Worm (Caenorhabditis elegans) whole organism, L4 larva: Measurements from ENCODE around the gene F19B10.3.

ENCODE experiments used
- F37D6.2 ChIP-seq: sonication (generic microtip); optimal IDR thresholded peaks from 2 replicates; lab custom pipeline; 2016; ENCODE audit warnings: mild to moderate bottlenecking, missing genetic modification characterization, missing compliant biosample characterization
- F44E2.7 ChIP-seq: fragments of 200-800 bp; sonication (Bioruptor generic); IDR thresholded peaks from 2 replicates; pipeline ENCODE4 v2.1.2; 2022; ENCODE audit warnings: missing genetic modification characterization, missing compliant biosample characterization
- F49E8.2 ChIP-seq: sonication (generic microtip); optimal IDR thresholded peaks from 2 replicates; lab custom pipeline; 2016; ENCODE audit warnings: missing compliant biosample characterization, mild to moderate bottlenecking, missing genetic modification characterization, borderline replicate concordance
- T26A8.4 ChIP-seq: fragments of 200-800 bp; sonication (Bioruptor generic); IDR thresholded peaks from 2 replicates; pipeline ENCODE4 v1.3.6; 2022; ENCODE audit warnings: missing genetic modification characterization, missing compliant biosample characterization
- Y75B8A.6 ChIP-seq: fragments of 200-800 bp; sonication (Bioruptor generic); IDR thresholded peaks from 2 replicates; pipeline ENCODE4 v1.3.6; 2022; ENCODE audit warnings: missing genetic modification reagents, missing genetic modification characterization, missing compliant biosample characterization
- ZK337.2 ChIP-seq: fragments of 200-800 bp; sonication (Bioruptor generic); IDR thresholded peaks from 2 replicates; pipeline ENCODE4 v1.3.6; 2022; ENCODE audit warnings: missing genetic modification reagents, missing genetic modification characterization, missing compliant biosample characterization
- ZK546.5 ChIP-seq, 2 experiments: sonication (generic microtip); optimal IDR thresholded peaks; 2 replicates each; lab custom pipeline; 2017; ENCODE audit warnings: missing biosample characterization in 2 of 2, missing genetic modification characterization in 2 of 2
- ama-1 ChIP-seq: fragments of 150-350 bp; optimal IDR thresholded peaks from 2 replicates; lab custom pipeline; 2014; ENCODE audit warnings: inconsistent platforms, mixed read lengths
- ceh-20 ChIP-seq: fragments of 200-800 bp; sonication (Bioruptor generic); IDR thresholded peaks from 2 replicates; pipeline ENCODE4 v1.3.6; 2022; ENCODE audit warnings: missing genetic modification reagents, missing genetic modification characterization, missing compliant biosample characterization
- ceh-32 ChIP-seq: sonication (generic microtip); optimal IDR thresholded peaks from 2 replicates; lab custom pipeline; 2016; ENCODE audit warnings: mild to moderate bottlenecking, missing genetic modification characterization, missing compliant biosample characterization; ENCODE audit not compliant: poor library complexity
- ceh-44 ChIP-seq: fragments of 200-800 bp; sonication (Bioruptor generic); IDR thresholded peaks from 2 replicates; pipeline ENCODE4 v1.3.6; 2022; ENCODE audit warnings: missing genetic modification reagents, missing genetic modification characterization, missing compliant biosample characterization
- ceh-62 ChIP-seq: sonication (generic microtip); optimal IDR thresholded peaks from 2 replicates; lab custom pipeline; 2017; ENCODE audit warnings: missing biosample characterization, missing genetic modification characterization
- ceh-82 ChIP-seq: sonication (generic microtip); optimal IDR thresholded peaks from 2 replicates; lab custom pipeline; 2017; ENCODE audit warnings: missing biosample characterization, missing genetic modification characterization
- daf-12 ChIP-seq: fragments of 150-350 bp; optimal IDR thresholded peaks from 2 replicates; lab custom pipeline; 2014; ENCODE audit warnings: missing biosample characterization, missing genetic modification reagents, missing genetic modification characterization
- daf-19 ChIP-seq: fragments of 200-800 bp; sonication (Bioruptor generic); conservative IDR thresholded peaks from 2 replicates; pipeline ENCODE4 v1.3.6; 2022; ENCODE audit warnings: missing genetic modification characterization, missing compliant biosample characterization
- dpl-1 ChIP-seq: fragments of 150-350 bp; optimal IDR thresholded peaks from 2 replicates; lab custom pipeline; 2014; ENCODE audit warnings: missing biosample characterization, missing genetic modification reagents, missing genetic modification characterization
- dve-1 ChIP-seq: sonication (generic microtip); optimal IDR thresholded peaks from 2 replicates; lab custom pipeline; 2017; ENCODE audit warnings: antibody characterized with exemption, mild to moderate bottlenecking, missing genetic modification characterization, missing compliant biosample characterization; ENCODE audit not compliant: insufficient read depth
- fkh-10 ChIP-seq: fragments of 150-350 bp; optimal IDR thresholded peaks from 2 replicates; lab custom pipeline; 2014; ENCODE audit warnings: missing biosample characterization, missing genetic modification reagents, missing genetic modification characterization
- jun-1 ChIP-seq: fragments of 150-350 bp; optimal IDR thresholded peaks from 2 replicates; lab custom pipeline; 2014; ENCODE audit warnings: missing biosample characterization, missing genetic modification reagents, missing genetic modification characterization
- lin-13 ChIP-seq: fragments of 150-350 bp; optimal IDR thresholded peaks from 2 replicates; lab custom pipeline; 2014; ENCODE audit warnings: missing biosample characterization, missing genetic modification reagents, missing genetic modification characterization
- lin-29 ChIP-seq: fragments of 200-800 bp; sonication (Bioruptor generic); IDR thresholded peaks from 2 replicates; pipeline ENCODE4 v1.3.6; 2022; ENCODE audit warnings: missing genetic modification reagents, missing genetic modification characterization, missing compliant biosample characterization
- lin-39 ChIP-seq: fragments of 150-350 bp; optimal IDR thresholded peaks from 2 replicates; lab custom pipeline; 2014; ENCODE audit warnings: missing biosample characterization, missing genetic modification reagents, missing genetic modification characterization
- lsy-2 ChIP-seq, 2 experiments: fragments of 150-350 bp in 1 of 2; sonication (generic microtip) in 1 of 2; optimal IDR thresholded peaks; 2 replicates each; lab custom pipeline; 2014 to 2017; ENCODE audit warnings: missing biosample characterization in 2 of 2, missing genetic modification characterization in 2 of 2
- madf-9 ChIP-seq: fragments of 200-800 bp; sonication (Bioruptor generic); conservative IDR thresholded peaks from 2 replicates; pipeline ENCODE4 v1.3.6; 2022; ENCODE audit warnings: missing genetic modification reagents, missing genetic modification characterization, missing compliant biosample characterization
- mdl-1 ChIP-seq, 2 experiments: fragments of 150-350 bp in 1 of 2; sonication (generic microtip) in 1 of 2; optimal IDR thresholded peaks; 2 replicates each; lab custom pipeline; 2014 to 2017; ENCODE audit warnings: missing biosample characterization in 2 of 2, missing genetic modification characterization in 2 of 2
- mes-2 ChIP-seq: sonication (generic microtip); optimal IDR thresholded peaks from 2 replicates; lab custom pipeline; 2016; ENCODE audit warnings: missing genotype, mild to moderate bottlenecking, missing genetic modification characterization, missing compliant biosample characterization; ENCODE audit not compliant: poor library complexity, severe bottlenecking
- mxl-3 ChIP-seq: fragments of 200-800 bp; sonication (Bioruptor generic); optimal IDR thresholded peaks from 2 replicates; lab custom pipeline; 2018; ENCODE audit warnings: mild to moderate bottlenecking, missing genetic modification characterization, missing compliant biosample characterization
- nhr-102 ChIP-seq: sonication (generic microtip); optimal IDR thresholded peaks from 2 replicates; lab custom pipeline; 2016; ENCODE audit warnings: mild to moderate bottlenecking, missing genetic modification characterization, moderate library complexity, missing compliant biosample characterization
- nhr-11 ChIP-seq: fragments of 150-350 bp; optimal IDR thresholded peaks from 2 replicates; lab custom pipeline; 2014; ENCODE audit warnings: missing biosample characterization, missing genetic modification characterization
- nhr-237 ChIP-seq: sonication (generic microtip); optimal IDR thresholded peaks from 2 replicates; lab custom pipeline; 2017; ENCODE audit warnings: missing biosample characterization, missing genetic modification characterization
- nhr-6 ChIP-seq: fragments of 150-350 bp; optimal IDR thresholded peaks from 2 replicates; lab custom pipeline; 2014; ENCODE audit warnings: missing biosample characterization, missing genetic modification characterization
- pqm-1 ChIP-seq: sonication (generic microtip); optimal IDR thresholded peaks from 2 replicates; lab custom pipeline; 2017; ENCODE audit warnings: missing biosample characterization, missing genetic modification characterization
- rbr-2 ChIP-seq: sonication (generic microtip); optimal IDR thresholded peaks from 2 replicates; lab custom pipeline; 2016; ENCODE audit warnings: missing genotype, missing genetic modification characterization, missing compliant biosample characterization
- saeg-2 ChIP-seq: fragments of 200-800 bp; sonication (Bioruptor generic); IDR thresholded peaks from 2 replicates; pipeline ENCODE4 v1.3.6; 2022; ENCODE audit warnings: missing genetic modification reagents, missing genetic modification characterization, missing compliant biosample characterization
- snpc-1.2 ChIP-seq: fragments of 200-800 bp; sonication (Bioruptor generic); IDR thresholded peaks from 2 replicates; pipeline ENCODE4 v1.3.6; 2022; ENCODE audit warnings: missing genetic modification reagents, missing genetic modification characterization, missing compliant biosample characterization
- tra-1 ChIP-seq: fragments of 200-800 bp; sonication (Bioruptor generic); IDR thresholded peaks from 2 replicates; pipeline ENCODE4 v1.3.6; 2022; ENCODE audit warnings: missing genetic modification reagents, missing genetic modification characterization, missing compliant biosample characterization
- unc-130 ChIP-seq: sonication (generic microtip); optimal IDR thresholded peaks from 2 replicates; lab custom pipeline; 2016; ENCODE audit warnings: missing genetic modification reagents, missing genetic modification characterization, missing compliant biosample characterization
- unc-62 ChIP-seq, 3 experiments: fragments of 150-350 bp in 1 of 3; sonication (generic microtip); optimal IDR thresholded peaks in 2 of 3; peaks in 1 of 3; 1 replicate in 1 of 3; 2 replicates in 2 of 3; lab custom pipeline; 2014 to 2017; ENCODE audit warnings: missing biosample characterization in 3 of 3, missing genetic modification characterization in 3 of 3, missing genetic modification reagents in 3 of 3, missing genotype in 1 of 3
- vab-7 ChIP-seq: fragments of 200-800 bp; sonication (Bioruptor generic); IDR thresholded peaks from 2 replicates; pipeline ENCODE4 v1.3.6; 2022; ENCODE audit warnings: missing genetic modification reagents, missing genetic modification characterization, missing compliant biosample characterization
- zag-1 ChIP-seq: fragments of 150-350 bp; optimal IDR thresholded peaks from 2 replicates; lab custom pipeline; 2014; ENCODE audit warnings: missing biosample characterization, missing genetic modification characterization
- zfp-2 ChIP-seq: sonication (generic microtip); optimal IDR thresholded peaks from 2 replicates; lab custom pipeline; 2016; ENCODE audit warnings: mild to moderate bottlenecking, missing genetic modification characterization, missing compliant biosample characterization
- ztf-7 ChIP-seq: fragments of 150-350 bp; optimal IDR thresholded peaks from 2 replicates; lab custom pipeline; 2014; ENCODE audit warnings: missing biosample characterization, missing genetic modification characterization

F19B10.3 gene

DNA sequence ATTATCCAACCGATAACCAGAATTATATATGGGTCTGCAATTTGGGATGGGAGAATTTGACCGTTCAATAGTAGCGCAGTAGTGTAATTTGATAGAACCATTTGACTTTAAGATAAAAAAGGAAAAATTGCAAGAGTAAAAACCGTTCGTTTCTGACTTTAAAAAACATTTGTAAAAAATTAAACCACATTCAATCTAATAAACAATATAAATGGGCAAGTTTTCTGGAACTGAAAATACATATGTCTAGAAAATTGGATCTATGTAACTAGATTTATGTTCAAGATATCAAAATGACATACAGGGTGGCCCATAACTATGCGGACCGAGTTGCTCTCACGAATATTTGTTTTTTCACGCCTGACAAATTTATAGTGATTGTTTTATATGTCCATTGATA is 30.1 kb downstream of the F19B10.3 start, which contains the start of gene srx-102:
srx-102 (minus strand) TSS at position 101 of the 400 bp plus-strand sequence.
- no peak for TF ChIP-seq dve-1 (tag; lab: Kevin White, UChicago)
- TF ChIP-seq unc-62 (GFP tag; optimal IDR thresholded peaks at IDR 0.05 in 1 of 2; lab: Kevin White, UChicago) = peak in 1 of 2 experiments; percentile 45
- TF ChIP-seq unc-62 (tag; optimal IDR thresholded peaks at IDR 0.05; lab: Kevin White, UChicago) = no peak

ce11 chrII:3699591-3699990 is 35.0 kb downstream of the F19B10.3 start, which contains the start of gene srx-104:
TSS of gene srx-104 (minus strand) at chrII:3699691.
- TF ChIP-seq nhr-11 (tag; lab: Kevin White, UChicago) (no peak), madf-9 (no peak), F49E8.2 (tag; lab: Kevin White, UChicago) (no peak), ZK546.5 (tag; optimal IDR thresholded peaks at IDR 0.05; lab: Kevin White, UChicago) (no peak), unc-130 (GFP tag; lab: Kevin White, UChicago) (no peak), zag-1 (no peak), F44E2.7 (GFP tag; lab: Robert Waterston, UW) (no peak), Y75B8A.6 (GFP tag; lab: Robert Waterston, UW) (no peak), jun-1 (tag; lab: Kevin White, UChicago) (no peak), ceh-32 (no peak), lin-29 (no peak)
- TF ChIP-seq, all 104 proteins: peak for 0

DNA sequence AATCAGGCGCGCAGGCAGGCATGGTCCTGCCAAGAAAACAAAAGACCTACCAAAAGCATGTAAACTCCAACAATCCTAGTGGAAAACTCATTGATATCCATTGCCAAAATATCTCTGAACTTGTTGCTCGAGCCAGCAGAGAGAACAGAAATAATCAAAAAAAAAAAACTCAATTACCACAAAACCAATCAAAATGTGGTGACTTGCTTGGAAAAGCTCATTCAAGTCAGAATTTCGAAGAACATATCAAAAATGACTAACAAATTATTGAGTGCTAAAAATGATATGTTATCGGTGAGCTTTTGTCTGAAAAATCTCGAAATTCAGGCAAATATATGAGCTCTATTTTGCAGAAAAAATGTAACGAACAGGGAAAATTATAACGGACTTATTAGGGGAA is 36.7 kb downstream of the F19B10.3 start, which contains the start of gene srx-105:
srx-105 (minus strand) TSS at position 101 of the 400 bp plus-strand sequence.
- TF ChIP-seq ceh-20 (no peak), ceh-82 (tag; lab: Kevin White, UChicago) (no peak), fkh-10 (no peak), ztf-7 (tag; lab: Kevin White, UChicago) (no peak), daf-19 (no peak), ceh-32 (no peak), ceh-44 (GFP tag; lab: Robert Waterston, UW) (no peak), ceh-62 (tag; lab: Kevin White, UChicago) (no peak), zfp-2 (no peak), T26A8.4 (no peak), mxl-3 (GFP tag; lab: Kevin White, UChicago) (no peak), lin-39 (no peak)

DNA sequence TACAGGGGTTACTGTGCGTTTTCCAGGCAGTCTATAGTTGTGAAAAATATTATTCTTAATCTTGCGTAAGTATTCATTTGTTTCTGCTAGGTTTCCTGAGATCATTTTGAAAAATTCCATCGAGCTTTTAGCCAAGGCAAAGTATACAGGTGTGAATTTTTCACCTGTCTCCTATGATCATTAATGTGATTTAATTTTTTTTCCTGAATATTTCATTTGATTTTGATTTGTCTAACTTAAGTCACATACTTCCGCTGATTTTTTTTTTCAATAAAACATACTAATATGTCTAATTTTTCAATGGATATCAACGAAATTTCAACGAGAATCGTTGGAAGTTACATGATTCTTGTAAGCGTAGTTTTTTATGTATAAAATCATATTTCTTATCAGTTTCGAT is 40.8 kb downstream of the F19B10.3 start, which contains the start of gene srx-108:
srx-108 (plus strand) TSS at position 301 of the 400 bp plus-strand sequence.
- TF ChIP-seq daf-12 (tag; lab: Kevin White, UChicago) (no peak), nhr-237 (tag; lab: Kevin White, UChicago) (no peak), tra-1 (GFP tag; lab: Robert Waterston, UW) (no peak), mes-2 (tag; lab: Kevin White, UChicago) (no peak), unc-130 (GFP tag; lab: Kevin White, UChicago) (no peak), rbr-2 (no peak), lsy-2 (tag; optimal IDR thresholded peaks at IDR 0.05; lab: Kevin White, UChicago) (no peak), ZK337.2 (GFP tag; lab: Robert Waterston, UW) (no peak), ama-1 (no peak), dpl-1 (GFP tag; lab: Kevin White, UChicago) (no peak), saeg-2 (GFP tag; lab: Robert Waterston, UW) (no peak), F37D6.2 (tag; lab: Kevin White, UChicago) (no peak), snpc-1.2 (no peak), vab-7 (no peak), pqm-1 (tag; lab: Kevin White, UChicago) (no peak), lin-39 (no peak), lin-13 (no peak), mdl-1 (tag; optimal IDR thresholded peaks at IDR 0.05; lab: Kevin White, UChicago) (no peak), nhr-6 (tag; lab: Kevin White, UChicago) (no peak), nhr-102 (tag; lab: Kevin White, UChicago) (no peak)
